Worm (Caenorhabditis elegans): ENCODE data around the gene W08E12.6.

- TF ChIP-seq egl-27 (tag; optimal IDR thresholded peaks at IDR 0.05) (no peak), unc-39 (tag; optimal IDR thresholded peaks at IDR 0.05) (no peak), skn-1 (tag; optimal IDR thresholded peaks at IDR 0.05) (no peak), snpc-4 (tag; optimal IDR thresholded peaks at IDR 0.05) (no peak), ZK546.5 (tag; optimal IDR thresholded peaks at IDR 0.05) (no peak), nhr-21 (tag; optimal IDR thresholded peaks at IDR 0.05) (no peak), zag-1 (tag; optimal IDR thresholded peaks at IDR 0.05) (no peak), mab-5 (tag; optimal IDR thresholded peaks at IDR 0.05) (no peak)
Measured at ce11 chrIV:3298300-3298699, at the start of gene W08E12.6.

Measured in whole organism, L2 larva.